Fruit fly (Drosophila melanogaster) whole organism, embryonic: ENCODE measurements around the gene unc-119.
A peak's percentile ranks its signal among the peaks of the same experiment; 100 is the strongest.

Experiments
- ATbp ChIP-seq: fragments of 200-800 bp; sonication (Bioruptor generic); optimal IDR thresholded peaks from 2 replicates; lab custom pipeline; 2017; ENCODE audit warnings: missing biosample characterization, mild to moderate bottlenecking, missing genetic modification characterization, missing genetic modification reagents
- Ada2b ChIP-seq: fragments of 200-800 bp; sonication (Bioruptor generic); IDR thresholded peaks from 2 replicates; pipeline ENCODE4 v1.3.6; 2022; ENCODE audit warnings: missing biosample characterization, missing genetic modification characterization
- Blimp-1 ChIP-seq: fragments of 200-800 bp; sonication (Bioruptor generic); optimal IDR thresholded peaks from 3 replicates; lab custom pipeline; 2018; ENCODE audit warnings: missing biosample characterization, missing genetic modification characterization, mild to moderate bottlenecking, moderate library complexity, missing genetic modification reagents
- BtbVII ChIP-seq: fragments of 200-800 bp; sonication (Bioruptor generic); optimal IDR thresholded peaks from 3 replicates; lab custom pipeline; 2017; ENCODE audit warnings: missing biosample characterization, mild to moderate bottlenecking, missing genetic modification characterization
- CG10979 ChIP-seq: fragments of 200-800 bp; sonication (Bioruptor generic); optimal IDR thresholded peaks from 2 replicates; lab custom pipeline; 2018; ENCODE audit warnings: missing biosample characterization, mild to moderate bottlenecking, missing genetic modification characterization, moderate library complexity
- CG11504 ChIP-seq: fragments of 200-800 bp; sonication (Bioruptor generic); optimal IDR thresholded peaks from 3 replicates; lab custom pipeline; 2019; ENCODE audit warnings: missing biosample characterization, mild to moderate bottlenecking, missing genetic modification characterization, moderate library complexity
- CG13775 ChIP-seq: fragments of 200-800 bp; sonication (Bioruptor generic); optimal IDR thresholded peaks from 3 replicates; lab custom pipeline; 2017; ENCODE audit warnings: missing biosample characterization, mild to moderate bottlenecking, missing genetic modification characterization
- CG14441 ChIP-seq: fragments of 200-800 bp; sonication (Bioruptor generic); IDR thresholded peaks from 2 replicates; pipeline ENCODE4 v1.3.6; 2022; ENCODE audit warnings: missing biosample characterization, missing genetic modification characterization
- CG14710 ChIP-seq: fragments of 200-800 bp; sonication (Bioruptor generic); optimal IDR thresholded peaks from 3 replicates; lab custom pipeline; 2019; ENCODE audit warnings: missing biosample characterization, mild to moderate bottlenecking, missing genetic modification characterization, moderate library complexity
- CG1529 ChIP-seq: fragments of 200-800 bp; sonication (Bioruptor generic); optimal IDR thresholded peaks from 3 replicates; lab custom pipeline; 2018; ENCODE audit warnings: missing biosample characterization, missing genetic modification characterization
- CG15601 ChIP-seq: fragments of 200-800 bp; sonication (Bioruptor generic); optimal IDR thresholded peaks from 3 replicates; lab custom pipeline; 2019; ENCODE audit warnings: missing biosample characterization, mild to moderate bottlenecking, missing genetic modification characterization, moderate library complexity
- CG1647 ChIP-seq: fragments of 200-800 bp; sonication (Bioruptor generic); optimal IDR thresholded peaks from 3 replicates; lab custom pipeline; 2016; ENCODE audit warnings: missing biosample characterization, missing genetic modification characterization
- CG17361 ChIP-seq: fragments of 200-800 bp; sonication (Bioruptor generic); IDR thresholded peaks from 3 replicates; pipeline ENCODE4 v1.3.6; 2022; ENCODE audit warnings: missing biosample characterization, missing genetic modification characterization
- CG18262 ChIP-seq: fragments of 200-800 bp; optimal IDR thresholded peaks from 3 replicates; lab custom pipeline; 2019; ENCODE audit warnings: missing biosample characterization, mild to moderate bottlenecking, missing genetic modification characterization, moderate library complexity
- CG1832 ChIP-seq: fragments of 200-800 bp; sonication (Bioruptor generic); optimal IDR thresholded peaks from 2 replicates; lab custom pipeline; 2017; ENCODE audit warnings: missing biosample characterization, mild to moderate bottlenecking, missing genetic modification characterization, inconsistent platforms
- CG18476 ChIP-seq: fragments of 200-800 bp; sonication (Bioruptor generic); optimal IDR thresholded peaks from 2 replicates; lab custom pipeline; 2016; ENCODE audit warnings: missing biosample characterization, mild to moderate bottlenecking, missing genetic modification characterization
- CG2120 ChIP-seq: fragments of 200-800 bp; sonication (Bioruptor generic); optimal IDR thresholded peaks from 3 replicates; lab custom pipeline; 2016; ENCODE audit warnings: missing biosample characterization, missing genetic modification characterization
- CG30020 ChIP-seq: fragments of 200-800 bp; optimal IDR thresholded peaks from 2 replicates; lab custom pipeline; 2019; ENCODE audit warnings: missing biosample characterization, mild to moderate bottlenecking, missing genetic modification characterization, moderate library complexity
- CG34422 ChIP-seq: fragments of 200-800 bp; sonication (Bioruptor generic); IDR thresholded peaks from 3 replicates; pipeline ENCODE4 v1.3.6; 2022; ENCODE audit warnings: missing biosample characterization, missing genetic modification characterization
- CG5180 ChIP-seq: fragments of 200-800 bp; sonication (Bioruptor generic); optimal IDR thresholded peaks from 3 replicates; lab custom pipeline; 2017; ENCODE audit warnings: missing biosample characterization, missing genetic modification characterization, mild to moderate bottlenecking, moderate library complexity, missing genetic modification reagents
- CG5245 ChIP-seq: fragments of 200-800 bp; sonication (Bioruptor generic); optimal IDR thresholded peaks from 3 replicates; lab custom pipeline; 2016; ENCODE audit warnings: missing biosample characterization, missing genetic modification characterization
- CG6254 ChIP-seq: fragments of 200-800 bp; sonication (Bioruptor generic); optimal IDR thresholded peaks from 3 replicates; lab custom pipeline; 2017; ENCODE audit warnings: mild to moderate bottlenecking, missing biosample characterization, missing genetic modification reagents, missing genetic modification characterization
- Camta ChIP-seq: fragments of 200-800 bp; sonication (Bioruptor generic); optimal IDR thresholded peaks from 2 replicates; lab custom pipeline; 2016; ENCODE audit warnings: missing biosample characterization, missing genetic modification characterization
- D19A ChIP-seq: fragments of 200-800 bp; optimal IDR thresholded peaks from 3 replicates; lab custom pipeline; 2019; ENCODE audit warnings: missing biosample characterization, mild to moderate bottlenecking, missing genetic modification characterization, moderate library complexity
- Dbx ChIP-seq: fragments of 200-800 bp; sonication (Bioruptor generic); IDR thresholded peaks from 3 replicates; pipeline ENCODE4 v1.3.6; 2022; ENCODE audit warnings: missing biosample characterization, missing genetic modification characterization
- Elba2 ChIP-seq: fragments of 200-800 bp; sonication (Bioruptor generic); optimal IDR thresholded peaks from 3 replicates; lab custom pipeline; 2016; ENCODE audit warnings: missing biosample characterization, missing genetic modification characterization
- Fer3 ChIP-seq: fragments of 200-800 bp; sonication (Bioruptor generic); optimal IDR thresholded peaks from 2 replicates; lab custom pipeline; 2018; ENCODE audit warnings: missing biosample characterization, mild to moderate bottlenecking, missing genetic modification characterization, moderate library complexity
- Gug ChIP-seq: fragments of 200-800 bp; sonication (Bioruptor generic); IDR thresholded peaks from 4 replicates; pipeline ENCODE4 v1.3.6; 2022; ENCODE audit warnings: missing biosample characterization, missing genetic modification characterization
- H2.0 ChIP-seq: fragments of 200-800 bp; sonication (Bioruptor generic); IDR thresholded peaks from 2 replicates; pipeline ENCODE4 v1.3.6; 2022; ENCODE audit warnings: missing biosample characterization, missing genetic modification characterization
- Hey ChIP-seq: fragments of 200-800 bp; sonication (Bioruptor generic); optimal IDR thresholded peaks from 3 replicates; lab custom pipeline; 2018; ENCODE audit warnings: missing biosample characterization, mild to moderate bottlenecking, missing genetic modification characterization
- Hsf ChIP-seq: fragments of 200-800 bp; sonication (Bioruptor generic); optimal IDR thresholded peaks from 3 replicates; lab custom pipeline; 2016; ENCODE audit warnings: missing biosample characterization, missing genetic modification characterization
- MTF-1 ChIP-seq: fragments of 200-800 bp; sonication (Bioruptor generic); optimal IDR thresholded peaks from 2 replicates; lab custom pipeline; 2018; ENCODE audit warnings: missing biosample characterization, mild to moderate bottlenecking, missing genetic modification characterization, borderline replicate concordance
- NC2β ChIP-seq: fragments of 200-800 bp; sonication (Bioruptor generic); optimal IDR thresholded peaks from 2 replicates; lab custom pipeline; 2016; ENCODE audit warnings: missing biosample characterization, missing genetic modification characterization
- Optix ChIP-seq: fragments of 200-800 bp; sonication (Bioruptor generic); IDR thresholded peaks from 3 replicates; pipeline ENCODE4 v1.3.6; 2022; ENCODE audit warnings: missing biosample characterization, missing genetic modification characterization
- Vsx1 ChIP-seq: fragments of 200-800 bp; sonication (Bioruptor generic); optimal IDR thresholded peaks from 2 replicates; lab custom pipeline; 2017; ENCODE audit warnings: missing biosample characterization, mild to moderate bottlenecking, missing genetic modification characterization, missing genetic modification reagents
- Xbp1 ChIP-seq: fragments of 200-800 bp; sonication (Bioruptor generic); optimal IDR thresholded peaks from 3 replicates; lab custom pipeline; 2016; ENCODE audit warnings: missing biosample characterization, mild to moderate bottlenecking, missing genetic modification characterization
- ase ChIP-seq: fragments of 200-800 bp; sonication (Bioruptor generic); IDR thresholded peaks from 3 replicates; pipeline ENCODE4 v1.3.6; 2022; ENCODE audit warnings: missing biosample characterization, missing genetic modification characterization
- esg ChIP-seq: fragments of 200-800 bp; sonication (Bioruptor generic); conservative IDR thresholded peaks from 2 replicates; pipeline ENCODE4 v1.3.6; 2022; ENCODE audit warnings: missing biosample characterization, missing genetic modification characterization
- ind ChIP-seq: fragments of 200-800 bp; sonication (Bioruptor generic); optimal IDR thresholded peaks from 3 replicates; lab custom pipeline; 2016; ENCODE audit warnings: missing biosample characterization, missing genetic modification characterization
- nau ChIP-seq: fragments of 200-800 bp; sonication (Bioruptor generic); optimal IDR thresholded peaks from 3 replicates; lab custom pipeline; 2017; ENCODE audit warnings: missing biosample characterization, mild to moderate bottlenecking, missing genetic modification characterization, missing genetic modification reagents
- nom ChIP-seq: fragments of 200-800 bp; sonication (Bioruptor generic); optimal IDR thresholded peaks from 2 replicates; lab custom pipeline; 2017; ENCODE audit warnings: missing biosample characterization, missing genetic modification characterization, mild to moderate bottlenecking, moderate library complexity, missing genetic modification reagents
- oc ChIP-seq: fragments of 200-800 bp; sonication (Bioruptor generic); optimal IDR thresholded peaks from 2 replicates; lab custom pipeline; 2018; ENCODE audit warnings: missing biosample characterization, mild to moderate bottlenecking, missing genetic modification characterization, moderate library complexity
- onecut ChIP-seq: fragments of 200-800 bp; sonication (Bioruptor generic); IDR thresholded peaks from 2 replicates; pipeline ENCODE4 v1.3.6; 2022; ENCODE audit warnings: missing biosample characterization, missing genetic modification characterization
- pzg ChIP-seq: fragments of 200-800 bp; sonication (Bioruptor generic); optimal IDR thresholded peaks from 3 replicates; lab custom pipeline; 2018; ENCODE audit warnings: missing biosample characterization, mild to moderate bottlenecking, missing genetic modification characterization, moderate library complexity
- sd ChIP-seq: fragments of 200-800 bp; sonication (Bioruptor generic); optimal IDR thresholded peaks from 3 replicates; lab custom pipeline; 2018; ENCODE audit warnings: missing biosample characterization, mild to moderate bottlenecking, missing genetic modification characterization, moderate library complexity
- sens-2 ChIP-seq: fragments of 200-800 bp; sonication (Bioruptor generic); IDR thresholded peaks from 2 replicates; pipeline ENCODE4 v1.3.6; 2022; ENCODE audit warnings: missing biosample characterization, missing genetic modification characterization
- toy ChIP-seq: fragments of 200-800 bp; sonication (Bioruptor generic); IDR thresholded peaks from 2 replicates; pipeline ENCODE4 v1.3.6; 2022; ENCODE audit warnings: missing biosample characterization, missing genetic modification characterization
- ttk ChIP-seq: fragments of 200-800 bp; sonication (Bioruptor generic); IDR thresholded peaks from 2 replicates; pipeline ENCODE4 v2.1.2; 2022; ENCODE audit warnings: missing biosample characterization, missing genetic modification characterization
- vvl ChIP-seq: fragments of 200-800 bp; sonication (Bioruptor generic); IDR thresholded peaks from 2 replicates; pipeline ENCODE4 v1.3.6; 2022; ENCODE audit warnings: missing biosample characterization, missing genetic modification characterization

Gene unc-119

DNA sequence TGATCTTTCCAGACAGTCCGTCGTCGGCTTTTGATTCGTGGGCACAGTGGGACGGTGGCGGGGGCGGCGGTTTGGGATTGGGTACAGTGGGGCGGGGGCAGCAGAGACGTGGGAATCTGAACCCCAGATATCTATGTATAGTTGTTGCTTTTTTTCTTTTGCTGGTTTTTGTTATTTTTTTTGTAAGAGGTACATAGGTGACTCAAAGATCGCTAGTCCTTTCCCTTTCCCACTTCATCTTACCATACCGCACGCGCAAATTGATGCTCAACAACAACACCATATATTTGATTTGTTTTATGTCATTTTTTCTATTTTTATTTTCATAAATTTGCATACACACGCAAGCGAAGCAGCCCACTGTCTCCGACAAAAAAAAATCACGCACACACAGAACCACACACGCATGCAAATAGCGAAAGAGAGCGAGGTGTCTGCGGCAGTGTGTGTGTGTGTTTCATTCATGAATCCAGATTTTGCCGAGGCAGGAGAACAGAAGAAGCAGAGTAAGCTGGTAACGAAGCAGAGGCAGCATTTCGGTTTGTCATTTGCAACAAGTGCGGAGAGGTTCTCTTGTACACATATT lies 14.7 kb upstream of the unc-119 start (continued):
- TF ChIP-seq MTF-1, result peak; percentile 23
- peak; percentile 62 for TF ChIP-seq CG18262 (tag; lab: Kevin White, UChicago)
- peak; percentile 79 for TF ChIP-seq vvl (GFP tag; lab: Robert Waterston, UW)
- TF ChIP-seq Elba2 (GFP tag; lab: Kevin White, UChicago), result no peak
- peak; percentile 58; the same call in 1 of the 3 replicates for TF ChIP-seq Optix (GFP tag; lab: Robert Waterston, UW)
- TF ChIP-seq CG11504 (tag; lab: Kevin White, UChicago), result peak; percentile 63
- TF ChIP-seq onecut (GFP tag; lab: Robert Waterston, UW), result peak; percentile 32; the same call in 1 of the 2 replicates
- TF ChIP-seq Xbp1 (GFP tag; lab: Kevin White, UChicago), result peak; percentile 52
- peak; percentile 40 for TF ChIP-seq CG15601
- peak; percentile 26 for TF ChIP-seq oc (tag; lab: Kevin White, UChicago)
- peak; percentile 47 for TF ChIP-seq ind (GFP tag; lab: Kevin White, UChicago)
- TF ChIP-seq Blimp-1 (GFP tag; lab: Kevin White, UChicago), result peak; percentile 54
- TF ChIP-seq CG1529 (GFP tag; lab: Kevin White, UChicago), result peak; percentile 56
- TF ChIP-seq Ada2b (GFP tag; lab: Robert Waterston, UW), result 0 out of 2 replicates have a peak, but pooled peaks have one; percentile 15
- peak; percentile 4 for TF ChIP-seq Vsx1
- TF ChIP-seq CG30020 (tag; lab: Kevin White, UChicago), result no peak
- peak; percentile 53; the same call in 1 of the 2 replicates for TF ChIP-seq esg
- peak; percentile 22 for TF ChIP-seq Camta (GFP tag; lab: Kevin White, UChicago)
- peak; percentile 46; the same call in 2 of the 4 replicates for TF ChIP-seq Gug
- TF ChIP-seq H2.0 (GFP tag; lab: Robert Waterston, UW), result peak; percentile 9; the same call in 1 of the 2 replicates
- TF ChIP-seq CG1832 (GFP tag; lab: Kevin White, UChicago), result peak; percentile 26
- TF ChIP-seq CG2120 (GFP tag; lab: Kevin White, UChicago), result peak; percentile 37
- TF ChIP-seq CG5180, result no peak
- TF ChIP-seq Dbx (GFP tag; lab: Robert Waterston, UW), result 0 out of 3 replicates have a peak, but pooled peaks have one; percentile 41
- peak; percentile 18 for TF ChIP-seq CG6254
- peak; percentile 41; the same call in 1 of the 2 replicates for TF ChIP-seq CG14441 (GFP tag; lab: Robert Waterston, UW)
- peak; percentile 65 for TF ChIP-seq CG10979 (tag; lab: Kevin White, UChicago)
- peak; percentile 29 for TF ChIP-seq CG14710 (tag; lab: Kevin White, UChicago)
- TF ChIP-seq CG17361 (GFP tag; lab: Robert Waterston, UW), result peak; percentile 73
- TF ChIP-seq NC2β (GFP tag; lab: Kevin White, UChicago), result no peak
- no peak for TF ChIP-seq pzg (GFP tag; lab: Kevin White, UChicago)
- peak; percentile 65 for TF ChIP-seq ATbp (GFP tag; lab: Kevin White, UChicago)
- peak; percentile 20 for TF ChIP-seq D19A (tag; lab: Kevin White, UChicago)
- no peak for TF ChIP-seq toy
- TF ChIP-seq nau (GFP tag; lab: Kevin White, UChicago), result peak; percentile 47
- TF ChIP-seq sens-2, result no peak
- TF ChIP-seq sd, result peak; percentile 13
- peak; percentile 53; the same call in 1 of the 3 replicates for TF ChIP-seq ase (GFP tag; lab: Robert Waterston, UW)
- 0 out of 3 replicates have a peak, but pooled peaks have one; percentile 44 for TF ChIP-seq CG34422 (GFP tag; lab: Robert Waterston, UW)
- peak; percentile 25 for TF ChIP-seq BtbVII (GFP tag; lab: Kevin White, UChicago)
- TF ChIP-seq Hey (tag; lab: Kevin White, UChicago), result no peak
- peak; percentile 19 for TF ChIP-seq CG5245 (GFP tag; lab: Kevin White, UChicago)
- peak; percentile 39 for TF ChIP-seq Fer3
- no peak for TF ChIP-seq CG18476
- peak; percentile 33 for TF ChIP-seq Hsf (GFP tag; lab: Kevin White, UChicago)
- peak; percentile 16 for TF ChIP-seq CG1647 (GFP tag; lab: Kevin White, UChicago)
- peak; percentile 71 for TF ChIP-seq CG13775 (GFP tag; lab: Kevin White, UChicago)
- TF ChIP-seq nom (GFP tag; lab: Kevin White, UChicago), result peak; percentile 82
- peak; percentile 15; the same call in 1 of the 2 replicates for TF ChIP-seq ttk
